Worm (Caenorhabditis elegans) whole organism, L3 larva: Measurements from ENCODE around the gene F53E10.6.
"Not testable (repeated sequence)": the region's sequence is repeated elsewhere in the genome, so short reads cannot be mapped to it uniquely, and the experiment has no call there.

ENCODE experiments used
- R02D3.7 ChIP-seq: fragments of 150-350 bp; optimal IDR thresholded peaks from 2 replicates; lab custom pipeline; 2014; ENCODE audit warnings: missing biosample characterization, missing genetic modification characterization
- ZK546.5 ChIP-seq: sonication (generic microtip); optimal IDR thresholded peaks from 2 replicates; lab custom pipeline; 2017; ENCODE audit warnings: missing biosample characterization, missing genetic modification characterization
- aly-2 ChIP-seq: fragments of 150-350 bp; optimal IDR thresholded peaks from 2 replicates; lab custom pipeline; 2014; ENCODE audit warnings: missing biosample characterization, missing genetic modification characterization
- ama-1 ChIP-seq: fragments of 150-350 bp; optimal IDR thresholded peaks from 2 replicates; lab custom pipeline; 2018
- ceh-16 ChIP-seq: sonication (generic microtip); optimal IDR thresholded peaks from 2 replicates; lab custom pipeline; 2017; ENCODE audit warnings: missing biosample characterization, missing genetic modification characterization
- ceh-28 ChIP-seq: fragments of 150-350 bp; optimal IDR thresholded peaks from 2 replicates; lab custom pipeline; 2014; ENCODE audit warnings: missing biosample characterization, missing genetic modification reagents, missing genetic modification characterization
- ceh-9 ChIP-seq: sonication (generic microtip); optimal IDR thresholded peaks from 2 replicates; lab custom pipeline; 2018; ENCODE audit warnings: missing biosample characterization, missing genetic modification characterization
- egl-27 ChIP-seq: sonication (generic microtip); optimal IDR thresholded peaks from 4 replicates; lab custom pipeline; 2017; ENCODE audit warnings: missing biosample characterization, missing genetic modification reagents, missing genetic modification characterization
- egl-5 ChIP-seq: fragments of 150-350 bp; optimal IDR thresholded peaks from 2 replicates; lab custom pipeline; 2017; ENCODE audit warnings: missing biosample characterization, missing genetic modification reagents, missing genetic modification characterization, inconsistent platforms
- elt-1 ChIP-seq: fragments of 150-350 bp; optimal IDR thresholded peaks from 2 replicates; lab custom pipeline; 2014; ENCODE audit warnings: missing biosample characterization, missing genetic modification characterization
- elt-2 ChIP-seq: sonication (generic microtip); optimal IDR thresholded peaks from 2 replicates; lab custom pipeline; 2016; ENCODE audit warnings: missing genetic modification reagents, mild to moderate bottlenecking, missing genetic modification characterization, missing compliant biosample characterization
- elt-3 ChIP-seq, 3 experiments: fragments of 150-350 bp in 1 of 3; sonication (generic microtip) in 2 of 3; optimal IDR thresholded peaks; 2 replicates in 2 of 3; 4 replicates in 1 of 3; lab custom pipeline; 2014 to 2017; ENCODE audit warnings: missing biosample characterization in 3 of 3, missing genetic modification characterization in 3 of 3
- eor-1 ChIP-seq, 2 experiments: fragments of 150-350 bp; optimal IDR thresholded peaks; 2 replicates each; lab custom pipeline; 2014 to 2018; ENCODE audit warnings: missing biosample characterization in 2 of 2, missing genetic modification characterization in 2 of 2
- fkh-10 ChIP-seq: sonication (generic microtip); optimal IDR thresholded peaks from 2 replicates; lab custom pipeline; 2017; ENCODE audit warnings: missing biosample characterization, missing genetic modification reagents, missing genetic modification characterization
- fkh-2 ChIP-seq: fragments of 150-350 bp; optimal IDR thresholded peaks from 2 replicates; lab custom pipeline; 2014; ENCODE audit warnings: missing biosample characterization, missing genetic modification reagents, missing genetic modification characterization
- fos-1 ChIP-seq: fragments of 150-350 bp; optimal IDR thresholded peaks from 2 replicates; lab custom pipeline; 2014; ENCODE audit warnings: missing biosample characterization, missing genetic modification characterization
- hmg-11 ChIP-seq: sonication (generic microtip); optimal IDR thresholded peaks from 2 replicates; lab custom pipeline; 2016; ENCODE audit warnings: missing genetic modification characterization, missing compliant biosample characterization
- jun-1 ChIP-seq: fragments of 150-350 bp; optimal IDR thresholded peaks from 2 replicates; lab custom pipeline; 2014; ENCODE audit warnings: missing biosample characterization, missing genetic modification reagents, missing genetic modification characterization
- lin-15B ChIP-seq: fragments of 150-350 bp; optimal IDR thresholded peaks from 2 replicates; lab custom pipeline; 2014; ENCODE audit warnings: missing biosample characterization, missing genetic modification characterization
- lin-39 ChIP-seq: fragments of 150-350 bp; optimal IDR thresholded peaks from 2 replicates; lab custom pipeline; 2018; ENCODE audit warnings: missing biosample characterization, missing genetic modification reagents, missing genetic modification characterization
- lsy-12 ChIP-seq: sonication (generic microtip); optimal IDR thresholded peaks from 2 replicates; lab custom pipeline; 2016; ENCODE audit warnings: mild to moderate bottlenecking, missing genetic modification characterization, missing compliant biosample characterization
- mdl-1 ChIP-seq: fragments of 150-350 bp; optimal IDR thresholded peaks from 2 replicates; lab custom pipeline; 2014; ENCODE audit warnings: missing biosample characterization, missing genetic modification characterization
- mml-1 ChIP-seq: fragments of 150-350 bp; sonication (generic microtip); optimal IDR thresholded peaks from 3 replicates; lab custom pipeline; 2014; ENCODE audit warnings: missing biosample characterization, missing genetic modification characterization
- nfya-1 ChIP-seq: sonication (generic microtip); optimal IDR thresholded peaks from 2 replicates; lab custom pipeline; 2017; ENCODE audit warnings: missing genetic modification characterization, mild to moderate bottlenecking, missing compliant biosample characterization, antibody characterized with exemption, moderate library complexity; ENCODE audit not compliant: insufficient read depth
- nhr-11 ChIP-seq: fragments of 150-350 bp; optimal IDR thresholded peaks from 2 replicates; lab custom pipeline; 2014; ENCODE audit warnings: missing biosample characterization, missing genetic modification characterization
- nhr-12 ChIP-seq: fragments of 150-350 bp; optimal IDR thresholded peaks from 2 replicates; lab custom pipeline; 2014; ENCODE audit warnings: missing biosample characterization, missing genetic modification characterization
- nhr-23 ChIP-seq: fragments of 150-350 bp; optimal IDR thresholded peaks from 2 replicates; lab custom pipeline; 2014; ENCODE audit warnings: missing biosample characterization, missing genetic modification reagents, missing genetic modification characterization
- nhr-25 ChIP-seq: sonication (generic microtip); optimal IDR thresholded peaks from 2 replicates; lab custom pipeline; 2017; ENCODE audit warnings: missing biosample characterization, missing genetic modification characterization
- nhr-28 ChIP-seq: fragments of 150-350 bp; optimal IDR thresholded peaks from 2 replicates; lab custom pipeline; 2014; ENCODE audit warnings: missing biosample characterization, missing genetic modification characterization
- nhr-43 ChIP-seq: sonication (generic microtip); optimal IDR thresholded peaks from 2 replicates; lab custom pipeline; 2016; ENCODE audit warnings: mild to moderate bottlenecking, missing genetic modification characterization, missing compliant biosample characterization; ENCODE audit not compliant: poor library complexity, severe bottlenecking
- nhr-67 ChIP-seq: fragments of 150-350 bp; optimal IDR thresholded peaks from 2 replicates; lab custom pipeline; 2014; ENCODE audit warnings: missing biosample characterization, missing genetic modification characterization
- pha-4 ChIP-seq: fragments of 150-350 bp; optimal IDR thresholded peaks from 2 replicates; lab custom pipeline; 2014; ENCODE audit warnings: missing biosample characterization, missing genetic modification reagents, missing genetic modification characterization
- pqm-1 ChIP-seq: fragments of 150-350 bp; optimal IDR thresholded peaks from 2 replicates; lab custom pipeline; 2017; ENCODE audit warnings: missing biosample characterization, missing genetic modification characterization, inconsistent platforms
- sea-2 ChIP-seq: fragments of 150-350 bp; sonication (generic microtip); optimal IDR thresholded peaks from 4 replicates; lab custom pipeline; 2014; ENCODE audit warnings: missing biosample characterization, missing genetic modification reagents, missing genetic modification characterization
- skn-1 ChIP-seq: fragments of 150-350 bp; optimal IDR thresholded peaks from 2 replicates; lab custom pipeline; 2014; ENCODE audit warnings: missing biosample characterization, missing genetic modification characterization
- snpc-4 ChIP-seq: fragments of 150-350 bp; optimal IDR thresholded peaks from 2 replicates; lab custom pipeline; 2014; ENCODE audit warnings: missing biosample characterization, missing genetic modification characterization
- tbx-2 ChIP-seq: sonication (generic microtip); optimal IDR thresholded peaks from 2 replicates; lab custom pipeline; 2016; ENCODE audit warnings: mild to moderate bottlenecking, missing genetic modification characterization, missing compliant biosample characterization
- unc-39 ChIP-seq: sonication (generic microtip); optimal IDR thresholded peaks from 4 replicates; lab custom pipeline; 2017; ENCODE audit warnings: missing biosample characterization, missing genetic modification characterization
- ztf-11 ChIP-seq: fragments of 150-350 bp; optimal IDR thresholded peaks from 2 replicates; lab custom pipeline; 2014; ENCODE audit warnings: missing biosample characterization, missing genetic modification characterization
- ztf-4 ChIP-seq: fragments of 150-350 bp; optimal IDR thresholded peaks from 2 replicates; lab custom pipeline; 2014; ENCODE audit warnings: missing biosample characterization, missing genetic modification characterization

Gene F53E10.6

ce11 chrV:2625360-2625759 is 22.5 kb upstream of the F53E10.6 start, which contains the start of gene sknr-1:
TSS of gene sknr-1 (minus strand) at chrV:2625460.
- not testable (repeated sequence) for TF ChIP-seq ztf-4, lin-15B, egl-5 (tag; lab: Kevin White, UChicago)
- TF ChIP-seq, all 47 proteins: peak for 0; not testable (repeated sequence) for 47

ce11 chrV:2623765-2624164 is 20.9 kb upstream of the F53E10.6 start:
- TF ChIP-seq pha-4 (tag; lab: Kevin White, UChicago), result no peak
- TF ChIP-seq skn-1, result no peak
- TF ChIP-seq hmg-11 (tag; lab: Kevin White, UChicago), result no peak
- TF ChIP-seq R02D3.7 (tag; lab: Kevin White, UChicago), result no peak
- TF ChIP-seq fos-1 (tag; lab: Kevin White, UChicago), result no peak
- no peak for TF ChIP-seq elt-2 (tag; lab: Kevin White, UChicago)
- TF ChIP-seq nhr-67 (tag; lab: Kevin White, UChicago), result no peak
- TF ChIP-seq mml-1, result no peak
- no peak for TF ChIP-seq ceh-9 (tag; lab: Kevin White, UChicago)
- TF ChIP-seq egl-27 (tag; lab: Kevin White, UChicago), result no peak

ce11 chrV:2621879-2622278 is 19.0 kb upstream of the F53E10.6 start, which contains the start of gene srh-271:
TSS of gene srh-271 (minus strand) at chrV:2621979.
- no peak for TF ChIP-seq lin-39
- TF ChIP-seq egl-27 (tag; lab: Kevin White, UChicago), result no peak
- no peak for TF ChIP-seq nhr-67 (tag; lab: Kevin White, UChicago)
- no peak for TF ChIP-seq lsy-12 (tag; lab: Kevin White, UChicago)
- no peak for TF ChIP-seq pha-4 (tag; lab: Kevin White, UChicago)
- no peak for TF ChIP-seq sea-2
- no peak for TF ChIP-seq mml-1
- TF ChIP-seq nhr-11 (tag; lab: Kevin White, UChicago), result no peak
- TF ChIP-seq snpc-4 (tag; lab: Kevin White, UChicago), result no peak
- no peak for TF ChIP-seq nhr-43 (tag; lab: Kevin White, UChicago)
- no peak for TF ChIP-seq tbx-2 (tag; lab: Kevin White, UChicago)
- TF ChIP-seq ceh-16 (tag; lab: Kevin White, UChicago), result no peak
- no peak for TF ChIP-seq eor-1 (tag; optimal IDR thresholded peaks at IDR 0.05; lab: Kevin White, UChicago)
- TF ChIP-seq ceh-9 (tag; lab: Kevin White, UChicago), result no peak
- TF ChIP-seq unc-39 (tag; lab: Kevin White, UChicago), result no peak
- TF ChIP-seq fkh-2, result no peak

- TF ChIP-seq nhr-25 (tag; lab: Kevin White, UChicago) (no peak), mdl-1 (tag; lab: Kevin White, UChicago) (no peak)
Measured at ce11 chrV:2617499-2617898, 14.6 kb upstream of the F53E10.6 start.

- TF ChIP-seq hmg-11 (tag; lab: Kevin White, UChicago), result no peak
- TF ChIP-seq ZK546.5 (tag; lab: Kevin White, UChicago), result no peak
- TF ChIP-seq ceh-28 (tag; lab: Kevin White, UChicago), result peak; percentile 47
- TF ChIP-seq nhr-23 (tag; lab: Kevin White, UChicago), result peak; percentile 81
- peak; percentile 61 for TF ChIP-seq nhr-25 (tag; lab: Kevin White, UChicago)
- TF ChIP-seq elt-3 (tag; optimal IDR thresholded peaks at IDR 0.05; lab: Kevin White, UChicago), result no peak
- TF ChIP-seq ztf-11 (tag; lab: Kevin White, UChicago), result no peak
- TF ChIP-seq sea-2, result no peak
- peak; percentile 64 for TF ChIP-seq elt-2 (tag; lab: Kevin White, UChicago)
- peak; percentile 38 for TF ChIP-seq nfya-1 (tag; lab: Kevin White, UChicago)
- no peak for TF ChIP-seq unc-39 (tag; lab: Kevin White, UChicago)
- peak; percentile 4 for TF ChIP-seq egl-5 (tag; lab: Kevin White, UChicago)
- TF ChIP-seq jun-1 (tag; lab: Kevin White, UChicago), result peak; percentile 7
- TF ChIP-seq fkh-10, result no peak
- TF ChIP-seq nhr-12 (tag; lab: Kevin White, UChicago), result no peak
- no peak for TF ChIP-seq mml-1
- TF ChIP-seq ceh-16 (tag; lab: Kevin White, UChicago), result no peak
- peak; percentile 66 for TF ChIP-seq pha-4 (tag; lab: Kevin White, UChicago)
- no peak for TF ChIP-seq lin-15B (tag; lab: Kevin White, UChicago)
- no peak for TF ChIP-seq aly-2
- peak; percentile 11 for TF ChIP-seq pqm-1 (tag; lab: Kevin White, UChicago)
- TF ChIP-seq elt-1, result no peak
- no peak for TF ChIP-seq mdl-1 (tag; lab: Kevin White, UChicago)
- no peak for TF ChIP-seq nhr-28 (tag; lab: Kevin White, UChicago)
- no peak for TF ChIP-seq lin-39
- no peak for TF ChIP-seq ama-1
- no peak for TF ChIP-seq egl-27 (tag; lab: Kevin White, UChicago)
Measured at ce11 chrV:2614986-2615687, 12.3 kb upstream of the F53E10.6 start, which contains the start of gene F53E10.1. TSS of gene F53E10.1 (plus strand) at chrV:2615310.
